Worm (Caenorhabditis elegans) whole organism, mixed stage, embryonic: ENCODE data around the gene sre-19.

ENCODE experiments used
- nhr-237 ChIP-seq: fragments of 150-350 bp; optimal IDR thresholded peaks from 2 replicates; lab custom pipeline; 2014; ENCODE audit warnings: missing biosample characterization, missing genetic modification characterization
- snpc-4 ChIP-seq: fragments of 150-350 bp; optimal IDR thresholded peaks from 2 replicates; lab custom pipeline; 2014; ENCODE audit warnings: missing biosample characterization, missing genetic modification characterization
- unc-62 ChIP-seq: fragments of 150-350 bp; optimal IDR thresholded peaks from 2 replicates; lab custom pipeline; 2014; ENCODE audit warnings: missing biosample characterization, missing genetic modification reagents, missing genetic modification characterization

ce11 chrIV:12198816-12199215 is 39.9 kb downstream of the sre-19 start:
- TF ChIP-seq snpc-4 (tag; lab: Kevin White, UChicago) = no peak
- no peak for TF ChIP-seq nhr-237 (tag; lab: Kevin White, UChicago)
- TF ChIP-seq unc-62 (GFP tag; lab: Kevin White, UChicago) = no peak
